Worm (Caenorhabditis elegans) whole organism, mixed stage, embryonic: Measurements from ENCODE around the gene Y116F11B.8.

Source experiments
- M03D4.4 ChIP-seq: sonication (generic microtip); optimal IDR thresholded peaks from 2 replicates; lab custom pipeline; 2017; ENCODE audit warnings: mild to moderate bottlenecking, missing genetic modification characterization, missing compliant biosample characterization
- bed-3 ChIP-seq: fragments of 200-800 bp; sonication (Bioruptor generic); optimal IDR thresholded peaks from 3 replicates; lab custom pipeline; 2018; ENCODE audit warnings: mild to moderate bottlenecking, missing genetic modification characterization, moderate library complexity, missing compliant biosample characterization
- blmp-1 ChIP-seq: fragments of 150-350 bp; optimal IDR thresholded peaks from 2 replicates; lab custom pipeline; 2014; ENCODE audit warnings: missing biosample characterization, missing genetic modification characterization
- ceh-39 ChIP-seq: fragments of 150-350 bp; optimal IDR thresholded peaks from 2 replicates; lab custom pipeline; 2014; ENCODE audit warnings: missing biosample characterization, missing genetic modification characterization
- ceh-83 ChIP-seq: fragments of 200-800 bp; sonication (Bioruptor generic); optimal IDR thresholded peaks from 2 replicates; lab custom pipeline; 2018; ENCODE audit warnings: mild to moderate bottlenecking, missing genetic modification characterization, missing compliant biosample characterization
- ces-1 ChIP-seq: fragments of 150-350 bp; optimal IDR thresholded peaks from 2 replicates; lab custom pipeline; 2014; ENCODE audit warnings: missing biosample characterization, missing genetic modification reagents, missing genetic modification characterization
- cnd-1 ChIP-seq: fragments of 200-800 bp; sonication (Bioruptor generic); optimal IDR thresholded peaks from 2 replicates; lab custom pipeline; 2018; ENCODE audit warnings: mild to moderate bottlenecking, missing genetic modification characterization, missing compliant biosample characterization
- drap-1 ChIP-seq: fragments of 200-800 bp; sonication (Bioruptor generic); optimal IDR thresholded peaks from 3 replicates; lab custom pipeline; 2018; ENCODE audit warnings: mild to moderate bottlenecking, missing genetic modification characterization, missing compliant biosample characterization
- ham-2 ChIP-seq: fragments of 200-800 bp; sonication (Bioruptor generic); optimal IDR thresholded peaks from 2 replicates; lab custom pipeline; 2018; ENCODE audit warnings: mild to moderate bottlenecking, missing genetic modification characterization, missing compliant biosample characterization
- hlh-1 ChIP-seq: fragments of 150-350 bp; optimal IDR thresholded peaks from 2 replicates; lab custom pipeline; 2014; ENCODE audit warnings: missing biosample characterization, missing genetic modification reagents, missing genetic modification characterization
- lin-13 ChIP-seq: fragments of 150-350 bp; optimal IDR thresholded peaks from 2 replicates; lab custom pipeline; 2014; ENCODE audit warnings: missing biosample characterization, missing genetic modification characterization
- lsy-2 ChIP-seq: fragments of 150-350 bp; optimal IDR thresholded peaks from 2 replicates; lab custom pipeline; 2014; ENCODE audit warnings: missing biosample characterization, missing genetic modification characterization
- mab-5 ChIP-seq: fragments of 150-350 bp; optimal IDR thresholded peaks from 2 replicates; lab custom pipeline; 2014; ENCODE audit warnings: missing biosample characterization, missing genetic modification characterization
- mep-1 ChIP-seq: fragments of 150-350 bp; optimal IDR thresholded peaks from 2 replicates; lab custom pipeline; 2017; ENCODE audit warnings: missing biosample characterization, missing genetic modification reagents, missing genetic modification characterization, inconsistent platforms
- mls-2 ChIP-seq: sonication (generic microtip); optimal IDR thresholded peaks from 2 replicates; lab custom pipeline; 2016; ENCODE audit warnings: mild to moderate bottlenecking, missing genetic modification characterization, moderate library complexity, missing compliant biosample characterization
- nhr-12 ChIP-seq: fragments of 150-350 bp; optimal IDR thresholded peaks from 2 replicates; lab custom pipeline; 2014; ENCODE audit warnings: missing biosample characterization, missing genetic modification characterization
- nhr-2 ChIP-seq: fragments of 150-350 bp; optimal IDR thresholded peaks from 2 replicates; lab custom pipeline; 2014; ENCODE audit warnings: missing biosample characterization, missing genetic modification characterization
- nhr-237 ChIP-seq: fragments of 150-350 bp; optimal IDR thresholded peaks from 2 replicates; lab custom pipeline; 2014; ENCODE audit warnings: missing biosample characterization, missing genetic modification characterization
- nhr-28 ChIP-seq: fragments of 150-350 bp; optimal IDR thresholded peaks from 2 replicates; lab custom pipeline; 2014; ENCODE audit warnings: missing biosample characterization, missing genetic modification characterization
- nhr-76 ChIP-seq: sonication (generic microtip); optimal IDR thresholded peaks from 2 replicates; lab custom pipeline; 2017; ENCODE audit warnings: missing biosample characterization, missing genetic modification characterization
- pha-4 ChIP-seq: fragments of 150-350 bp; optimal IDR thresholded peaks from 2 replicates; lab custom pipeline; 2018; ENCODE audit warnings: missing biosample characterization, missing genetic modification reagents, missing genetic modification characterization
- sem-2 ChIP-seq: fragments of 200-800 bp; sonication (Bioruptor generic); optimal IDR thresholded peaks from 2 replicates; lab custom pipeline; 2018; ENCODE audit warnings: mild to moderate bottlenecking, missing genetic modification characterization, missing compliant biosample characterization
- snpc-4 ChIP-seq: fragments of 150-350 bp; optimal IDR thresholded peaks from 2 replicates; lab custom pipeline; 2014; ENCODE audit warnings: missing biosample characterization, missing genetic modification characterization
- sptf-1 ChIP-seq: sonication (generic microtip); optimal IDR thresholded peaks from 2 replicates; lab custom pipeline; 2017; ENCODE audit warnings: mild to moderate bottlenecking, missing genetic modification characterization, moderate library complexity, missing compliant biosample characterization
- unc-39 ChIP-seq: fragments of 150-350 bp; optimal IDR thresholded peaks from 2 replicates; lab custom pipeline; 2014; ENCODE audit warnings: missing biosample characterization, missing genetic modification characterization
- zip-8 ChIP-seq: fragments of 150-350 bp; optimal IDR thresholded peaks from 2 replicates; lab custom pipeline; 2014; ENCODE audit warnings: missing biosample characterization, missing genetic modification characterization
- ztf-11 ChIP-seq: fragments of 150-350 bp; optimal IDR thresholded peaks from 2 replicates; lab custom pipeline; 2014; ENCODE audit warnings: missing biosample characterization, missing genetic modification characterization

The Y116F11B.8 gene

ce11 chrV:19848014-19848413 is 9.4 kb upstream of the Y116F11B.8 start, which contains the start of gene Y116F11B.7:
Gene Y116F11B.7, plus strand, starts transcription at chrV:19848314.
- TF ChIP-seq cnd-1 (tag; lab: Kevin White, UChicago) = no peak
- TF ChIP-seq mep-1 (tag; lab: Kevin White, UChicago) = no peak
- no peak for TF ChIP-seq lsy-2 (tag; lab: Kevin White, UChicago)
- TF ChIP-seq zip-8 (tag; lab: Kevin White, UChicago) = no peak
- no peak for TF ChIP-seq pha-4
- no peak for TF ChIP-seq snpc-4 (tag; lab: Kevin White, UChicago)
- TF ChIP-seq ztf-11 (tag; lab: Kevin White, UChicago) = no peak
- TF ChIP-seq mls-2 = no peak
- TF ChIP-seq nhr-28 (tag; lab: Kevin White, UChicago) = no peak
- TF ChIP-seq drap-1 (GFP tag; lab: Kevin White, UChicago) = no peak
- no peak for TF ChIP-seq ceh-39 (tag; lab: Kevin White, UChicago)
- no peak for TF ChIP-seq nhr-12 (tag; lab: Kevin White, UChicago)
- TF ChIP-seq unc-39 (tag; lab: Kevin White, UChicago) = no peak
- TF ChIP-seq nhr-237 (tag; lab: Kevin White, UChicago) = no peak

- TF ChIP-seq ceh-83 (GFP tag; lab: Kevin White, UChicago) = no peak
- peak; percentile 95 for TF ChIP-seq zip-8 (tag; lab: Kevin White, UChicago)
- TF ChIP-seq, all 35 proteins: peak for 1
Measured at ce11 chrV:19853610-19854009, 3.8 kb upstream of the Y116F11B.8 start.

ce11 chrV:19856335-19856734 is 1.1 kb upstream of the Y116F11B.8 start:
- TF ChIP-seq nhr-76 (tag; lab: Kevin White, UChicago) = no peak
- no peak for TF ChIP-seq ces-1 (GFP tag; lab: Kevin White, UChicago)
- TF ChIP-seq zip-8 (tag; lab: Kevin White, UChicago) = no peak
- TF ChIP-seq sem-2 (GFP tag; lab: Kevin White, UChicago) = no peak
- no peak for TF ChIP-seq lsy-2 (tag; lab: Kevin White, UChicago)
- no peak for TF ChIP-seq cnd-1 (tag; lab: Kevin White, UChicago)
- TF ChIP-seq mls-2 = no peak
- no peak for TF ChIP-seq ham-2 (GFP tag; lab: Kevin White, UChicago)
- no peak for TF ChIP-seq hlh-1 (tag; lab: Kevin White, UChicago)
- TF ChIP-seq, all 35 proteins: peak for 0

ce11 chrV:19856933-19857332 is 501 bp upstream of the Y116F11B.8 start:
- TF ChIP-seq lin-13 (tag; lab: Kevin White, UChicago) (no peak), blmp-1 (tag; lab: Kevin White, UChicago) (no peak), ztf-11 (tag; lab: Kevin White, UChicago) (no peak), mep-1 (tag; lab: Kevin White, UChicago) (no peak), ceh-83 (GFP tag; lab: Kevin White, UChicago) (no peak), nhr-2 (tag; lab: Kevin White, UChicago) (no peak), zip-8 (tag; lab: Kevin White, UChicago) (no peak), mab-5 (tag; lab: Kevin White, UChicago) (no peak), sptf-1 (tag; lab: Kevin White, UChicago) (no peak), nhr-12 (tag; lab: Kevin White, UChicago) (no peak), M03D4.4 (no peak)

ce11 chrV:19860225-19860624 is 2.8 kb downstream of the Y116F11B.8 start:
- TF ChIP-seq hlh-1 (tag; lab: Kevin White, UChicago) = no peak
- TF ChIP-seq ceh-39 (tag; lab: Kevin White, UChicago) = no peak
- no peak for TF ChIP-seq nhr-237 (tag; lab: Kevin White, UChicago)
- TF ChIP-seq unc-39 (tag; lab: Kevin White, UChicago) = no peak
- TF ChIP-seq mls-2 = no peak
- no peak for TF ChIP-seq zip-8 (tag; lab: Kevin White, UChicago)
- no peak for TF ChIP-seq sem-2 (GFP tag; lab: Kevin White, UChicago)
- TF ChIP-seq nhr-76 (tag; lab: Kevin White, UChicago) = no peak
- no peak for TF ChIP-seq pha-4
- no peak for TF ChIP-seq mab-5 (tag; lab: Kevin White, UChicago)
- no peak for TF ChIP-seq mep-1 (tag; lab: Kevin White, UChicago)
- no peak for TF ChIP-seq cnd-1 (tag; lab: Kevin White, UChicago)

- no peak for TF ChIP-seq sem-2 (GFP tag; lab: Kevin White, UChicago)
- no peak for TF ChIP-seq bed-3 (GFP tag; lab: Kevin White, UChicago)
- TF ChIP-seq nhr-237 (tag; lab: Kevin White, UChicago) = no peak
- no peak for TF ChIP-seq blmp-1 (tag; lab: Kevin White, UChicago)
Measured at ce11 chrV:19867883-19868282, 10.4 kb downstream of the Y116F11B.8 start, which contains the start of gene Y116F11B.9. Gene Y116F11B.9, minus strand, starts transcription at chrV:19867983.
